Fruit fly (Drosophila melanogaster): ENCODE data around the gene Apl.

Apl gene

dm6 chr3L:16647578-16648113 lies 52.7 kb downstream of the Apl start, which contains the start of gene Abl (continued):
- TF ChIP-seq OdsH (GFP tag; optimal IDR thresholded peaks at IDR 0.05), result peak; percentile 58
- peak; percentile 60 for TF ChIP-seq Sp1 (GFP tag; optimal IDR thresholded peaks at IDR 0.05)
- TF ChIP-seq usp (GFP tag; optimal IDR thresholded peaks at IDR 0.05), result no peak
- peak; percentile 51 for TF ChIP-seq CG9705 (GFP tag; optimal IDR thresholded peaks at IDR 0.05)
- no peak for TF ChIP-seq sage (GFP tag; optimal IDR thresholded peaks at IDR 0.05)
- TF ChIP-seq Vsx2 (GFP tag; optimal IDR thresholded peaks at IDR 0.05; ENCODE audit: partially characterized antibody), result no peak
- no peak for TF ChIP-seq pan (optimal IDR thresholded peaks at IDR 0.05)
- no peak for TF ChIP-seq N (GFP tag; optimal IDR thresholded peaks at IDR 0.05)
- TF ChIP-seq tai (GFP tag; optimal IDR thresholded peaks at IDR 0.05), result peak; percentile 60
- no peak for TF ChIP-seq Dif (GFP tag; optimal IDR thresholded peaks at IDR 0.05; ENCODE audit: partially characterized antibody)
